Worm (Caenorhabditis elegans): Measurements from ENCODE around the gene jnk-1.

Gene jnk-1

DNA sequence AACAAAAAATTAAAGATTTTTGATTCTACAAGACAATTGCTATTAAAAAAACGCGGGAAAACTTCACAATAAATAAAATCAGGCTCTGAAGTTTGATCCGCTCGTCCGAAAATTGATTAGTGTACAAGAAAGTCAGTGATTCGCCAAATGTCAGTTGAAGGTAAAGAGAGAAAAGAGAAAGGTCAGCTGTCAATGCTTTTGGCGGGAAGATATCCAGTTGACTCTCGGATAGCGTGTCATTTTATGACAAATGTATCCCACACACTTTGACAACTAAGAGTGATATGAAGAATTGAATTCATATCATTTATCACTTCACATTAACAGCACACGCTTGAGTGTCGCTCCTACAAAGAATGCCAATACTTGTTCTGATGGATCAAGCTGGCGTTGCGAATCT, 10.6 kb upstream of the jnk-1 start:
- TF ChIP-seq lin-39 (tag; optimal IDR thresholded peaks at IDR 0.05) (peak; percentile 7), nfya-1 (tag; optimal IDR thresholded peaks at IDR 0.05; ENCODE audit: insufficient read depth) (peak; percentile 22), ceh-16 (tag; optimal IDR thresholded peaks at IDR 0.05) (no peak)

DNA sequence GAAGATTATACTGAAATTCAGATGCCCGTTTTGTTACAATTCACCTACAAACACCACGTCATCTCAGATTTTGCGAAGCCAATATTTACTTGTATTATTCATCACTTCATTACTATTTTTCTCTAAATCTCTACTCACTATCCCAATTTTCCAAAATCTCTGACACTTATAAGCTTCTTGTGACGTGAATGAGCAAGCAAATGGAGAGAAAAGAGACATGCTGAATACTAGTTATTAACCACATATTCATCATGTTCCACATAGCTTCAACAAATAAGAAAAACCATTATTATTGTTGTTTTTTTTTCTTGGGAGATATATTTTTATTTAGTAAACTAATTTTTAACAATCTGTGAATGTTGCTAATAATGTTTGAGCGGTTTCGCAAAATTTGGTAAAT, 6.2 kb upstream of the jnk-1 start:
- TF ChIP-seq ceh-28 (tag; optimal IDR thresholded peaks at IDR 0.05): no peak
- no peak for TF ChIP-seq nhr-67 (tag; optimal IDR thresholded peaks at IDR 0.05)
- TF ChIP-seq nhr-237 (tag; optimal IDR thresholded peaks at IDR 0.05): no peak
- no peak for TF ChIP-seq ztf-11 (tag; optimal IDR thresholded peaks at IDR 0.05)
- TF ChIP-seq nhr-11 (tag; optimal IDR thresholded peaks at IDR 0.05): no peak
- TF ChIP-seq unc-39 (tag; optimal IDR thresholded peaks at IDR 0.05): no peak
- TF ChIP-seq pqm-1 (tag; optimal IDR thresholded peaks at IDR 0.05): no peak

DNA sequence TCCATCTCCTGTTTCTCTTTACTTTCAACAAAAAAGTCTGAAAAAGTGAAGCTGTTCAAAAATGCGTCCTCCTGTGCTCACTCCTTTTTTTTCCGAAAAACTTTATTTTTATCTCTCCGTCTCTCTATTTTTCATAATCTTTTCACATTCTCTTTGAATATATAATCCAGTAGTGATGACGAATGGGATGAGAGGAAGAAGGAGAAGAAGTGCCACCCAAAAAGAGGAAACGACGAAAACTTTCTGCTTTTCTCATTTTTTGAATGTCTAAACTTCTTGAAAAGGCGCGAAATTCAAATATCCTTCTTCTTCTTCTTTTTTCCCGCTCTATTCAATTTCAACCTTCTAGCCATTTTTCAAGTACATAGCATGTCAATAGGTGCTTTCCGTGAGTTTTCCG, 2.8 kb upstream of the jnk-1 start:
- TF ChIP-seq nfya-1 (tag; optimal IDR thresholded peaks at IDR 0.05; ENCODE audit: insufficient read depth): peak; percentile 23
- no peak for TF ChIP-seq ceh-16 (tag; optimal IDR thresholded peaks at IDR 0.05)
- TF ChIP-seq unc-39 (tag; optimal IDR thresholded peaks at IDR 0.05): no peak
- peak; percentile 13 for TF ChIP-seq lin-15B (tag; optimal IDR thresholded peaks at IDR 0.05)
- TF ChIP-seq lin-39 (tag; optimal IDR thresholded peaks at IDR 0.05): no peak
- peak; percentile 90 for TF ChIP-seq fkh-10 (GFP tag; optimal IDR thresholded peaks at IDR 0.05)
- TF ChIP-seq skn-1 (tag; optimal IDR thresholded peaks at IDR 0.05): no peak

DNA sequence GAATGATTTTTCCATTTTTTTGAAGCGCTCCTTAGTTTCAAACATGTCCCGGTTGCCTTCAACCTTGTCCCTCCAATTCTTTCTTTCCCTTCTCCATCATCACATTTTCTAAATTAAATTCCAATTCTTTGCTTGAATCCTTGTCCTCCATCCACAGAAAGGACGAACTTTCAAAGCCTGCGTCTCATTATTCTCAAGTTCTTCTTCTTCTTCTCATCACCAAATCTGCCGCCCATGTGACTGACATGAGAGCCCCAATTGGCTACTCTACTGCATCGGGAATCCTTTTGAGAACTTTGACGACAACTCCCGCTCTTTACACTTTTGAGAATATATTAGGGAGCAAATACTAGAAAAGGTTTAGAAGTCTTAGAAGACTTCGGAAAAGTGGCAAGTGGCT, 773 bp upstream of the jnk-1 start:
- TF ChIP-seq egl-27 (tag; optimal IDR thresholded peaks at IDR 0.05): no peak
- peak; percentile 78 for TF ChIP-seq nfya-1 (tag; optimal IDR thresholded peaks at IDR 0.05; ENCODE audit: insufficient read depth)
- no peak for TF ChIP-seq unc-62 (GFP tag; optimal IDR thresholded peaks at IDR 0.05)
- TF ChIP-seq lin-39 (tag; optimal IDR thresholded peaks at IDR 0.05): no peak
- TF ChIP-seq fkh-10 (GFP tag; optimal IDR thresholded peaks at IDR 0.05): peak; percentile 92
- no peak for TF ChIP-seq jun-1 (tag; optimal IDR thresholded peaks at IDR 0.05)

DNA sequence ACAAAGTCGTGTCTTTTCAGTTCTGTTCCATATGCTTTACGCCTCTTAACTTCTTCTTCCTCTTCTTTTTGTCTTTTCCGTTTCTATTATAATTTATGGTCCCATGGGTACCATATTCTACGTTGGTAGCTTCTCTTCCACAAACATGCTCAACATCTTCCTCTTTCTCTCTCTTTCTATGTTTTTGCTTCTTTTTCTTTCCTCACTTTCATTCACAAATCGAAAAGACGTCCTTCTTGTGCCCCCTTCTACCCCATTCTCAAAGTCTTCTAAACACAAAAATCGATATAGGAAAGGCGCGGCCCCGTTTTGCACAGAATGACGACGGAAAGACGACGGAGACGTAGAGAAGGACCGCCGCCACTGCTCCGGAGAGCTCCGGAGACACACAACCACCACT, 1.3 kb downstream of the jnk-1 start:
- TF ChIP-seq egl-27 (tag; optimal IDR thresholded peaks at IDR 0.05) (no peak), pha-4 (tag; optimal IDR thresholded peaks at IDR 0.05) (no peak), elt-1 (tag; optimal IDR thresholded peaks at IDR 0.05) (peak; percentile 35), skn-1 (tag; optimal IDR thresholded peaks at IDR 0.05) (no peak), ceh-28 (tag; optimal IDR thresholded peaks at IDR 0.05) (peak; percentile 2), ceh-9 (tag; optimal IDR thresholded peaks at IDR 0.05) (no peak), ztf-11 (tag; optimal IDR thresholded peaks at IDR 0.05) (no peak), mdl-1 (tag; optimal IDR thresholded peaks at IDR 0.05) (no peak), unc-62 (GFP tag; optimal IDR thresholded peaks at IDR 0.05) (no peak), nhr-43 (tag; optimal IDR thresholded peaks at IDR 0.05; ENCODE audit: poor library complexity, severe bottlenecking) (no peak), mml-1 (tag; optimal IDR thresholded peaks at IDR 0.05) (no peak), snpc-4 (tag; optimal IDR thresholded peaks at IDR 0.05) (no peak), zag-1 (tag; optimal IDR thresholded peaks at IDR 0.05) (no peak), fkh-2 (tag; optimal IDR thresholded peaks at IDR 0.05) (no peak), nfya-1 (tag; optimal IDR thresholded peaks at IDR 0.05; ENCODE audit: insufficient read depth) (peak; percentile 62), lin-39 (tag; optimal IDR thresholded peaks at IDR 0.05) (peak; percentile 50), elt-3 (tag; optimal IDR thresholded peaks at IDR 0.05) (no peak), nhr-77 (tag; optimal IDR thresholded peaks at IDR 0.05) (no peak)

DNA sequence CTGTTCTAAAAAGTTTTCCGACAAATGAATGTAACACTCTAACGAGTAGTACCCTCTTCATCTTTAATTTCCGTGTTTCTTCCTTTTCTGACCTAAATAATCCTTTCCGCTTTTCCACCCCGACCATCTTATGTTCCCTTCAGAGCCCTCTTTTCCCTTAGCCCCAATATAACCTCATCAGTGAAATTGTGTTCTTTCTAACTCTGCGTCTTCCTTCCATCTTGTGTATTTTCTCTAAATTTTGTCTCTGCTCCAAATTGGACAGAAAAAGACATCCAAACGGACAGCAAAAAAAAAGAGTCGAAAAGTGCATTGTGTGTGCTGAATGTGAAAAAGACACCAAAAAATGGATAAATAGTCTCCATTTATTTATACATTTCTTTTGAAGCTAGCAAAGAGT, 2.0 kb downstream of the jnk-1 start:
- peak; percentile 46 for TF ChIP-seq hmg-11 (tag; optimal IDR thresholded peaks at IDR 0.05)
- no peak for TF ChIP-seq nhr-237 (tag; optimal IDR thresholded peaks at IDR 0.05)
- TF ChIP-seq nhr-43 (tag; optimal IDR thresholded peaks at IDR 0.05; ENCODE audit: poor library complexity, severe bottlenecking): no peak
- no peak for TF ChIP-seq fkh-10 (GFP tag; optimal IDR thresholded peaks at IDR 0.05)
- peak; percentile 47 for TF ChIP-seq nfya-1 (tag; optimal IDR thresholded peaks at IDR 0.05; ENCODE audit: insufficient read depth)

DNA sequence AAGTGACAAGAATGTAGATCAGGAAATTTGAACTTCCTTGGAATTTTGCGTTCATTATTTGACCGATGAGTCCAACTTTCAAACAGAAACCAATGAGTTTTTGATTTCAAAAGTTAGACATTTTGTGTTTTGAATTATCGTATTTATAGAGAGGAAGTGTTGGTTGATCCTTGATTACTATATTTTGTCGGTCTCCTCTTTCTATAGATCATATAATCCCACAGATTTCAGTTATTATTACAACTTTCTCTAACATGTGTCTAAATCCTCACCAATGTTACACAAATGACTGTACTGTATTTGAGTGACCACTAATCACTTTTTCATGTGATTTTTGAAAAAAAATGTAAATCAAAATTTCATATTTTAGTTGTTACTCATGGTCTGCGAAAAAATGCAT, 7.1 kb downstream of the jnk-1 start, which contains the start of gene B0478.3:
TSS of gene B0478.3 (minus strand) at position 101 of the 400 bp plus-strand sequence.
- TF ChIP-seq nhr-11 (tag; optimal IDR thresholded peaks at IDR 0.05) (no peak), snpc-4 (tag; optimal IDR thresholded peaks at IDR 0.05) (no peak), mml-1 (tag; optimal IDR thresholded peaks at IDR 0.05) (no peak), hmg-11 (tag; optimal IDR thresholded peaks at IDR 0.05) (no peak), jun-1 (tag; optimal IDR thresholded peaks at IDR 0.05) (no peak), nfya-1 (tag; optimal IDR thresholded peaks at IDR 0.05; ENCODE audit: insufficient read depth) (no peak), tbx-2 (tag; optimal IDR thresholded peaks at IDR 0.05) (no peak), fkh-10 (GFP tag; optimal IDR thresholded peaks at IDR 0.05) (no peak), egl-27 (tag; optimal IDR thresholded peaks at IDR 0.05) (no peak), elt-1 (tag; optimal IDR thresholded peaks at IDR 0.05) (no peak), lsy-12 (tag; optimal IDR thresholded peaks at IDR 0.05) (no peak), nhr-28 (tag; optimal IDR thresholded peaks at IDR 0.05) (no peak), skn-1 (tag; optimal IDR thresholded peaks at IDR 0.05) (no peak), fkh-2 (tag; optimal IDR thresholded peaks at IDR 0.05) (no peak), eor-1 (tag; optimal IDR thresholded peaks at IDR 0.05) (no peak)
